Fruit fly (Drosophila melanogaster): ENCODE results near the gene CG42680.

Gene CG42680

dm6 chr2L:14614897-14615602, 27.0 kb upstream of the CG42680 start, which contains the start of the genes Adh and Adhr (continued):
- no peak for TF ChIP-seq CG6272 (GFP tag; IDR thresholded peaks at IDR 0.05)
- peak; percentile 67; the same call in 2 of the 3 replicates for TF ChIP-seq C15 (GFP tag; IDR thresholded peaks at IDR 0.05)
- peak; percentile 85 for TF ChIP-seq phol (tag; optimal IDR thresholded peaks at IDR 0.05)
- peak; percentile 87 for TF ChIP-seq sens (GFP tag)
- no peak for TF ChIP-seq crp (GFP tag; optimal IDR thresholded peaks at IDR 0.05)
- no peak for TF ChIP-seq BEAF-32 (GFP tag; optimal IDR thresholded peaks at IDR 0.05)
- TF ChIP-seq CG15696 (tag; optimal IDR thresholded peaks at IDR 0.05): peak; percentile 48
- TF ChIP-seq CG2202 (tag; optimal IDR thresholded peaks at IDR 0.05): peak; percentile 30
- peak; percentile 0 for TF ChIP-seq eyg (GFP tag; optimal IDR thresholded peaks at IDR 0.05)
- TF ChIP-seq fru (optimal IDR thresholded peaks at IDR 0.05): no peak
- peak; percentile 49 for TF ChIP-seq CG12942 (GFP tag; optimal IDR thresholded peaks at IDR 0.05)
- TF ChIP-seq slp2 (GFP tag; optimal IDR thresholded peaks at IDR 0.05): peak; percentile 53
- peak; percentile 58 for TF ChIP-seq slou (GFP tag; optimal IDR thresholded peaks at IDR 0.05)
- TF ChIP-seq ken (GFP tag; IDR thresholded peaks at IDR 0.05): no peak
- TF ChIP-seq CG6854 (GFP tag; optimal IDR thresholded peaks at IDR 0.05): peak; percentile 41
- TF ChIP-seq CG2116 (GFP tag; optimal IDR thresholded peaks at IDR 0.05): peak; percentile 11
- peak; percentile 55 for TF ChIP-seq fu2 (GFP tag; optimal IDR thresholded peaks at IDR 0.05)
- peak; percentile 22 for TF ChIP-seq HmgD (GFP tag; optimal IDR thresholded peaks at IDR 0.05)
- peak; percentile 80 for TF ChIP-seq CG9727 (GFP tag; optimal IDR thresholded peaks at IDR 0.05)
- TF ChIP-seq vnd (GFP tag; IDR thresholded peaks at IDR 0.05; ENCODE audit: partially characterized antibody): no peak
- no peak for TF ChIP-seq Dp (GFP tag; optimal IDR thresholded peaks at IDR 0.05)
- TF ChIP-seq CG6683 (GFP tag; optimal IDR thresholded peaks at IDR 0.05): peak; percentile 48
- TF ChIP-seq Ets65A (GFP tag): peak; percentile 82
- no peak for TF ChIP-seq Poxn (GFP tag; IDR thresholded peaks at IDR 0.05)
- TF ChIP-seq pum (GFP tag; optimal IDR thresholded peaks at IDR 0.05): peak; percentile 31
- peak; percentile 87 for TF ChIP-seq lab (GFP tag; optimal IDR thresholded peaks at IDR 0.05)
- TF ChIP-seq ase (GFP tag; IDR thresholded peaks at IDR 0.05): peak; percentile 71; the same call in 2 of the 3 replicates
- peak; percentile 17 for TF ChIP-seq twi (tag; optimal IDR thresholded peaks at IDR 0.05)
- no peak for TF ChIP-seq CTCF (GFP tag; optimal IDR thresholded peaks at IDR 0.05)
- no peak for TF ChIP-seq CG34224 (GFP tag; IDR thresholded peaks at IDR 0.05; ENCODE audit: partially characterized antibody)
- TF ChIP-seq CG8924 (tag; optimal IDR thresholded peaks at IDR 0.05): peak; percentile 81
- TF ChIP-seq CoRest (tag; optimal IDR thresholded peaks at IDR 0.05): peak; percentile 89
- TF ChIP-seq CG12299 (tag; optimal IDR thresholded peaks at IDR 0.05): peak; percentile 54
- peak; percentile 55 for TF ChIP-seq CG4820 (GFP tag; optimal IDR thresholded peaks at IDR 0.05)
- peak; percentile 48 for TF ChIP-seq CG15514 (GFP tag; optimal IDR thresholded peaks at IDR 0.05)
- TF ChIP-seq bigmax (GFP tag; optimal IDR thresholded peaks at IDR 0.05): no peak
- peak; percentile 54 for TF ChIP-seq Jarid2 (GFP tag; optimal IDR thresholded peaks at IDR 0.05)
- peak; percentile 61 for TF ChIP-seq Nf-YB (GFP tag; optimal IDR thresholded peaks at IDR 0.05)
- peak; percentile 54 for TF ChIP-seq CG12104 (GFP tag; optimal IDR thresholded peaks at IDR 0.05)
- peak; percentile 56 for TF ChIP-seq Side (GFP tag; optimal IDR thresholded peaks at IDR 0.05)
- TF ChIP-seq CG10543 (GFP tag; optimal IDR thresholded peaks at IDR 0.05): peak; percentile 53
- peak; percentile 49 for TF ChIP-seq Dip3 (GFP tag; optimal IDR thresholded peaks at IDR 0.05)
- no peak for TF ChIP-seq CG2199 (GFP tag; IDR thresholded peaks at IDR 0.05)
- no peak for TF ChIP-seq Lpt (GFP tag; optimal IDR thresholded peaks at IDR 0.05)
- peak; percentile 55 for TF ChIP-seq CG1529 (GFP tag; optimal IDR thresholded peaks at IDR 0.05)
- TF ChIP-seq nom (GFP tag; optimal IDR thresholded peaks at IDR 0.05): no peak
- no peak for TF ChIP-seq Hey (tag; optimal IDR thresholded peaks at IDR 0.05)
- peak; percentile 80 for TF ChIP-seq Sox100B (GFP tag; optimal IDR thresholded peaks at IDR 0.05)
- TF ChIP-seq lola (GFP tag; optimal IDR thresholded peaks at IDR 0.05): peak in 1 of 3 experiments; percentile 63
- peak; percentile 52; the same call in 1 of the 2 replicates for TF ChIP-seq CG32772 (GFP tag; IDR thresholded peaks at IDR 0.05)
